Worm (Caenorhabditis elegans) whole organism, L4 larva: ENCODE results near the gene C56E10.3.

ENCODE experiments used
- F10B5.3 ChIP-seq: sonication (generic microtip); optimal IDR thresholded peaks from 2 replicates; lab custom pipeline; 2016; ENCODE audit warnings: mild to moderate bottlenecking, missing genetic modification characterization, missing compliant biosample characterization
- F26F4.8 ChIP-seq: fragments of 200-800 bp; sonication (Bioruptor generic); conservative IDR thresholded peaks from 2 replicates; pipeline ENCODE4 v1.3.6; 2022; ENCODE audit warnings: missing genetic modification characterization, missing compliant biosample characterization
- F49E8.2 ChIP-seq: sonication (generic microtip); optimal IDR thresholded peaks from 2 replicates; lab custom pipeline; 2016; ENCODE audit warnings: missing compliant biosample characterization, mild to moderate bottlenecking, missing genetic modification characterization, borderline replicate concordance
- T20F7.1 ChIP-seq: fragments of 200-800 bp; sonication (Bioruptor generic); optimal IDR thresholded peaks from 2 replicates; lab custom pipeline; 2018; ENCODE audit warnings: mild to moderate bottlenecking, missing genetic modification characterization, missing compliant biosample characterization
- Y105C5A.15 ChIP-seq: fragments of 200-800 bp; sonication (Bioruptor generic); IDR thresholded peaks from 2 replicates; pipeline ENCODE4 v1.3.6; 2022; ENCODE audit warnings: missing genetic modification characterization, missing compliant biosample characterization
- Y5F2A.4 ChIP-seq: fragments of 200-800 bp; sonication (Bioruptor generic); optimal IDR thresholded peaks from 2 replicates; lab custom pipeline; 2018; ENCODE audit warnings: mild to moderate bottlenecking, missing genetic modification characterization, missing compliant biosample characterization
- Y75B8A.6 ChIP-seq: fragments of 200-800 bp; sonication (Bioruptor generic); IDR thresholded peaks from 2 replicates; pipeline ENCODE4 v1.3.6; 2022; ENCODE audit warnings: missing genetic modification reagents, missing genetic modification characterization, missing compliant biosample characterization
- ZK546.5 ChIP-seq, 2 experiments: sonication (generic microtip); optimal IDR thresholded peaks; 2 replicates each; lab custom pipeline; 2017; ENCODE audit warnings: missing biosample characterization in 2 of 2, missing genetic modification characterization in 2 of 2
- attf-4 ChIP-seq: sonication (generic microtip); optimal IDR thresholded peaks from 3 replicates; lab custom pipeline; 2017; ENCODE audit warnings: missing biosample characterization, missing genetic modification characterization
- ceh-20 ChIP-seq: fragments of 200-800 bp; sonication (Bioruptor generic); IDR thresholded peaks from 2 replicates; pipeline ENCODE4 v1.3.6; 2022; ENCODE audit warnings: missing genetic modification reagents, missing genetic modification characterization, missing compliant biosample characterization
- ceh-28 ChIP-seq: fragments of 150-350 bp; optimal IDR thresholded peaks from 2 replicates; lab custom pipeline; 2014; ENCODE audit warnings: missing biosample characterization, missing genetic modification reagents, missing genetic modification characterization
- ceh-62 ChIP-seq: sonication (generic microtip); optimal IDR thresholded peaks from 2 replicates; lab custom pipeline; 2017; ENCODE audit warnings: missing biosample characterization, missing genetic modification characterization
- cey-2 ChIP-seq: sonication (generic microtip); optimal IDR thresholded peaks from 3 replicates; lab custom pipeline; 2017; ENCODE audit warnings: missing genetic modification characterization, mild to moderate bottlenecking, missing compliant biosample characterization, antibody characterized with exemption, borderline replicate concordance; ENCODE audit not compliant: insufficient read depth
- daf-16 ChIP-seq, 3 experiments: sonication (generic microtip); optimal IDR thresholded peaks; 2 replicates each; lab custom pipeline; 2016 to 2017; ENCODE audit warnings: missing genetic modification characterization in 3 of 3, missing genetic modification reagents in 3 of 3, mild to moderate bottlenecking in 2 of 3, missing compliant biosample characterization in 2 of 3, missing biosample characterization in 1 of 3, moderate library complexity in 1 of 3
- daf-19 ChIP-seq: fragments of 200-800 bp; sonication (Bioruptor generic); conservative IDR thresholded peaks from 2 replicates; pipeline ENCODE4 v1.3.6; 2022; ENCODE audit warnings: missing genetic modification characterization, missing compliant biosample characterization
- dmd-8 ChIP-seq: fragments of 200-800 bp; sonication (Bioruptor generic); IDR thresholded peaks from 2 replicates; pipeline ENCODE4 v1.3.6; 2022; ENCODE audit warnings: missing genetic modification characterization, missing compliant biosample characterization
- dmd-9 ChIP-seq: fragments of 200-800 bp; sonication (Bioruptor generic); IDR thresholded peaks from 2 replicates; pipeline ENCODE4 v1.3.6; 2022; ENCODE audit warnings: missing genetic modification reagents, missing genetic modification characterization, missing compliant biosample characterization
- duxl-1 ChIP-seq: sonication (generic microtip); optimal IDR thresholded peaks from 2 replicates; lab custom pipeline; 2016; ENCODE audit warnings: mild to moderate bottlenecking, missing genetic modification characterization, moderate library complexity, missing compliant biosample characterization; ENCODE audit not compliant: poor library complexity
- dve-1 ChIP-seq: sonication (generic microtip); optimal IDR thresholded peaks from 2 replicates; lab custom pipeline; 2017; ENCODE audit warnings: antibody characterized with exemption, mild to moderate bottlenecking, missing genetic modification characterization, missing compliant biosample characterization; ENCODE audit not compliant: insufficient read depth
- fkh-10 ChIP-seq: fragments of 150-350 bp; optimal IDR thresholded peaks from 2 replicates; lab custom pipeline; 2014; ENCODE audit warnings: missing biosample characterization, missing genetic modification reagents, missing genetic modification characterization
- fos-1 ChIP-seq: fragments of 150-350 bp; optimal IDR thresholded peaks from 2 replicates; lab custom pipeline; 2014; ENCODE audit warnings: missing biosample characterization, missing genetic modification characterization
- lin-29 ChIP-seq: fragments of 200-800 bp; sonication (Bioruptor generic); IDR thresholded peaks from 2 replicates; pipeline ENCODE4 v1.3.6; 2022; ENCODE audit warnings: missing genetic modification reagents, missing genetic modification characterization, missing compliant biosample characterization
- lsy-2 ChIP-seq, 2 experiments: fragments of 150-350 bp in 1 of 2; sonication (generic microtip) in 1 of 2; optimal IDR thresholded peaks; 2 replicates each; lab custom pipeline; 2014 to 2017; ENCODE audit warnings: missing biosample characterization in 2 of 2, missing genetic modification characterization in 2 of 2
- madf-9 ChIP-seq: fragments of 200-800 bp; sonication (Bioruptor generic); conservative IDR thresholded peaks from 2 replicates; pipeline ENCODE4 v1.3.6; 2022; ENCODE audit warnings: missing genetic modification reagents, missing genetic modification characterization, missing compliant biosample characterization
- mdt-29 ChIP-seq: fragments of 200-800 bp; sonication (Bioruptor generic); IDR thresholded peaks from 2 replicates; pipeline ENCODE4 v1.3.6; 2022; ENCODE audit warnings: missing genetic modification reagents, missing genetic modification characterization, missing compliant biosample characterization
- mep-1 ChIP-seq: fragments of 150-350 bp; sonication (generic microtip); optimal IDR thresholded peaks from 3 replicates; lab custom pipeline; 2014; ENCODE audit warnings: missing biosample characterization, missing genetic modification characterization
- mes-2 ChIP-seq: sonication (generic microtip); optimal IDR thresholded peaks from 2 replicates; lab custom pipeline; 2016; ENCODE audit warnings: missing genotype, mild to moderate bottlenecking, missing genetic modification characterization, missing compliant biosample characterization; ENCODE audit not compliant: poor library complexity, severe bottlenecking
- nhr-102 ChIP-seq: sonication (generic microtip); optimal IDR thresholded peaks from 2 replicates; lab custom pipeline; 2016; ENCODE audit warnings: mild to moderate bottlenecking, missing genetic modification characterization, moderate library complexity, missing compliant biosample characterization
- nhr-11 ChIP-seq: fragments of 150-350 bp; optimal IDR thresholded peaks from 2 replicates; lab custom pipeline; 2014; ENCODE audit warnings: missing biosample characterization, missing genetic modification characterization
- nhr-111 ChIP-seq: fragments of 200-800 bp; sonication (Bioruptor generic); optimal IDR thresholded peaks from 2 replicates; lab custom pipeline; 2018; ENCODE audit warnings: mild to moderate bottlenecking, missing genetic modification characterization, missing compliant biosample characterization
- nhr-28 ChIP-seq: fragments of 150-350 bp; optimal IDR thresholded peaks from 2 replicates; lab custom pipeline; 2014; ENCODE audit warnings: missing biosample characterization, missing genetic modification characterization
- nhr-41 ChIP-seq: fragments of 200-800 bp; sonication (Bioruptor generic); IDR thresholded peaks from 2 replicates; pipeline ENCODE4 v1.3.6; 2022; ENCODE audit warnings: missing genetic modification reagents, missing genetic modification characterization, missing compliant biosample characterization
- nhr-42 ChIP-seq: fragments of 200-800 bp; sonication (Bioruptor generic); IDR thresholded peaks from 2 replicates; pipeline ENCODE4 v1.3.6; 2022; ENCODE audit warnings: missing genetic modification characterization, missing compliant biosample characterization
- nhr-48 ChIP-seq: sonication (generic microtip); optimal IDR thresholded peaks from 2 replicates; lab custom pipeline; 2016; ENCODE audit warnings: mild to moderate bottlenecking, missing genetic modification characterization, missing compliant biosample characterization
- nhr-77 ChIP-seq: fragments of 150-350 bp; optimal IDR thresholded peaks from 2 replicates; lab custom pipeline; 2014; ENCODE audit warnings: missing biosample characterization, missing genetic modification characterization
- pha-4 ChIP-seq, 2 experiments: fragments of 150-350 bp in 1 of 2; fragments of 200-800 bp in 1 of 2; sonication (Bioruptor generic) in 1 of 2; IDR thresholded peaks in 1 of 2; optimal IDR thresholded peaks in 1 of 2; 2 replicates each; pipeline versions ENCODE4 v1.3.6 to Lab custom; 2014 to 2022; ENCODE audit warnings: missing genetic modification characterization in 2 of 2, missing genetic modification reagents in 2 of 2, missing biosample characterization in 1 of 2, missing compliant biosample characterization in 1 of 2
- rbr-2 ChIP-seq: sonication (generic microtip); optimal IDR thresholded peaks from 2 replicates; lab custom pipeline; 2016; ENCODE audit warnings: missing genotype, missing genetic modification characterization, missing compliant biosample characterization
- saeg-2 ChIP-seq: fragments of 200-800 bp; sonication (Bioruptor generic); IDR thresholded peaks from 2 replicates; pipeline ENCODE4 v1.3.6; 2022; ENCODE audit warnings: missing genetic modification reagents, missing genetic modification characterization, missing compliant biosample characterization
- set-16 ChIP-seq: fragments of 200-800 bp; sonication (Bioruptor generic); IDR thresholded peaks from 2 replicates; pipeline ENCODE4 v1.3.6; 2022; ENCODE audit warnings: missing genetic modification reagents, missing genetic modification characterization, missing compliant biosample characterization
- skn-1 ChIP-seq: fragments of 150-350 bp; optimal IDR thresholded peaks from 2 replicates; lab custom pipeline; 2014; ENCODE audit warnings: missing biosample characterization, missing genetic modification characterization
- spr-3 ChIP-seq: fragments of 200-800 bp; sonication (Bioruptor generic); optimal IDR thresholded peaks from 2 replicates; lab custom pipeline; 2018; ENCODE audit warnings: mild to moderate bottlenecking, missing genetic modification characterization, missing compliant biosample characterization
- tag-97 ChIP-seq: fragments of 200-800 bp; sonication (Bioruptor generic); IDR thresholded peaks from 2 replicates; pipeline ENCODE4 v1.3.6; 2022; ENCODE audit warnings: missing genetic modification characterization, missing compliant biosample characterization
- unc-39 ChIP-seq: sonication (generic microtip); optimal IDR thresholded peaks from 2 replicates; lab custom pipeline; 2017; ENCODE audit warnings: missing biosample characterization, missing genetic modification characterization
- unc-62 ChIP-seq, 3 experiments: fragments of 150-350 bp in 1 of 3; sonication (generic microtip); optimal IDR thresholded peaks in 2 of 3; peaks in 1 of 3; 1 replicate in 1 of 3; 2 replicates in 2 of 3; lab custom pipeline; 2014 to 2017; ENCODE audit warnings: missing biosample characterization in 3 of 3, missing genetic modification characterization in 3 of 3, missing genetic modification reagents in 3 of 3, missing genotype in 1 of 3
- zfp-2 ChIP-seq: sonication (generic microtip); optimal IDR thresholded peaks from 2 replicates; lab custom pipeline; 2016; ENCODE audit warnings: mild to moderate bottlenecking, missing genetic modification characterization, missing compliant biosample characterization
- zip-2 ChIP-seq: fragments of 150-350 bp; optimal IDR thresholded peaks from 2 replicates; lab custom pipeline; 2014; ENCODE audit warnings: missing biosample characterization, missing genetic modification characterization
- ztf-11 ChIP-seq: fragments of 150-350 bp; optimal IDR thresholded peaks from 2 replicates; lab custom pipeline; 2014; ENCODE audit warnings: missing biosample characterization, missing genetic modification characterization

C56E10.3 gene

DNA sequence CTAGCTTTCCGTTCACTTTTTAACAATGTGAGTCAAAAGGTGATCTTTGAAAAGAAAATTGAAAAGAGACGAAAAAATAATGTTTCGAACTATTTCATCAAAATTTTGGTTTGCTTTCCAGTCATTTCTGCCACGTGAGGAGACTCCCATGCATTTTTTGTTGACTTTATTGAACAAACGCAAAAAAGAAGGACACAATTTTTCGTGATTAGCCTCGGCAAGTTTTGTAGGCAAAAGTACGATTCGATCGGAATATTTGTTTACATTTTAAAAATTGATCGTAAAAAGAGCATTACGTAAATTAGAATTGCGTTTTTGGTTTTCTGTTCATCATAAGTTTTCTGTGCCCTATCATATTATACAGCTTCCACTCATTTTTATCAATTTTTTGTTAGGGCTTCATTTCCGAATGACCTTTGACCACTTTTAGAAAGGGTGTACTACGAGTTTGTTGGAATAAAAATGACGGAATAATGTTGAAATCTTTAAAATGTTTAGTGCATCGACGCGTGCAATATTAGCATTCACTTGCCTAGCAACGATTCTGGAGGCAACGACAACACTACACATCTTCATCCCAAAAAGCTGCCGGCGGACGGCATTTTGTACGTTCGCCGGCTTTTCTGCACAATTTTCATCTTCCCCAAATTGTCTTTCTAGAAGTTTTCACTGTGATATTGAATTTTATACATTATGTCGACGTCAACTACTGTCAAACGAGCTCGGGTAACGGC, at the start of gene C56E10.3 (continued):
- TF ChIP-seq daf-16 (GFP tag; optimal IDR thresholded peaks at IDR 0.05; lab: Kevin White, UChicago) (no peak), daf-16 (tag; optimal IDR thresholded peaks at IDR 0.05; lab: Kevin White, UChicago) (peak; percentile 89), skn-1 (tag; lab: Kevin White, UChicago) (no peak), Y105C5A.15 (GFP tag; lab: Robert Waterston, UW) (no peak), nhr-102 (tag; lab: Kevin White, UChicago) (peak; percentile 13), Y75B8A.6 (GFP tag; lab: Robert Waterston, UW) (no peak), madf-9 (no peak), dmd-9 (GFP tag; lab: Robert Waterston, UW) (no peak), nhr-28 (tag; lab: Kevin White, UChicago) (peak; percentile 20), F10B5.3 (tag; lab: Kevin White, UChicago) (no peak), cey-2 (tag; lab: Kevin White, UChicago) (no peak), unc-62 (GFP tag; optimal IDR thresholded peaks at IDR 0.05 in 1 of 2; lab: Kevin White, UChicago) (no peak), unc-62 (tag; optimal IDR thresholded peaks at IDR 0.05; lab: Kevin White, UChicago) (no peak), saeg-2 (no peak), nhr-111 (no peak), nhr-11 (no peak), spr-3 (GFP tag; lab: Kevin White, UChicago) (no peak), F26F4.8 (no peak), rbr-2 (no peak), Y5F2A.4 (GFP tag; lab: Kevin White, UChicago) (no peak), ZK546.5 (tag; optimal IDR thresholded peaks at IDR 0.05; lab: Kevin White, UChicago) (no peak), nhr-77 (tag; lab: Kevin White, UChicago) (peak; percentile 21), ztf-11 (no peak), lsy-2 (tag; optimal IDR thresholded peaks at IDR 0.05; lab: Kevin White, UChicago) (peak in 1 of 2 experiments; percentile 21), zip-2 (tag; lab: Kevin White, UChicago) (no peak), dve-1 (tag; lab: Kevin White, UChicago) (peak; percentile 78), fkh-10 (GFP tag; lab: Kevin White, UChicago) (no peak), fos-1 (tag; lab: Kevin White, UChicago) (no peak), F49E8.2 (tag; lab: Kevin White, UChicago) (no peak), tag-97 (no peak), attf-4 (no peak), T20F7.1 (GFP tag; lab: Kevin White, UChicago) (no peak), mes-2 (tag; lab: Kevin White, UChicago) (no peak), lin-29 (no peak), pha-4 (GFP tag; IDR thresholded peaks at IDR 0.05; lab: Robert Waterston, UW) (no peak), pha-4 (tag; optimal IDR thresholded peaks at IDR 0.05; lab: Kevin White, UChicago) (no peak), nhr-41 (GFP tag; lab: Robert Waterston, UW) (no peak), nhr-42 (GFP tag; lab: Robert Waterston, UW) (no peak), ceh-28 (tag; lab: Kevin White, UChicago) (no peak), dmd-8 (GFP tag; lab: Robert Waterston, UW) (no peak), mdt-29 (no peak), ceh-62 (tag; lab: Kevin White, UChicago) (no peak), duxl-1 (tag; lab: Kevin White, UChicago) (no peak), mep-1 (tag; lab: Kevin White, UChicago) (peak; percentile 46), daf-19 (GFP tag; lab: Robert Waterston, UW) (no peak), ceh-20 (no peak), unc-39 (tag; lab: Kevin White, UChicago) (no peak), nhr-48 (tag; lab: Kevin White, UChicago) (no peak), set-16 (no peak), zfp-2 (tag; lab: Kevin White, UChicago) (no peak)
